Worm (Caenorhabditis elegans): ENCODE measurements around the gene C45G9.5.

DNA sequence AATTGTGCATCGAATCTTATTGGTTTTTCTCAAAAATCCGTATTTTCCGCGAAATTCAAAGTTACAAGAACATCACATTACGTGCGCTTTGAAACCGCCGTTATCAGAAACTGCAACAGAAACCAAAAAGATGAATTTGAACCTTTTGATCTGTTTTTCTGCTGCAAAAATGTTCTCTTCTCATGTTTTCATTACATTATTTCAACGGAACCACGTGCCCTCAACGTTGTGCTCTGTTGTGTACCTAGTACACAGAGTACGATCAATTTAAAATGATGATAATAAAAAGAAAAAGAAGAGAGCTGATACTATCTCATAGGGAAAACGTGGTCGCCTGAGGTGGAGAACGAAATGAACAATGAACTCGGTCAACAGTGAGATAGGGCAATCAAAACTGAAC, 30.1 kb downstream of the C45G9.5 start:
- TF ChIP-seq egrh-3 (GFP tag; IDR thresholded peaks at IDR 0.05) (no peak), K11D2.4 (GFP tag; IDR thresholded peaks at IDR 0.05) (no peak)
